Worm (Caenorhabditis elegans) whole organism, young adult: Measurements from ENCODE around the gene zhit-1.

ENCODE experiments used
- B0019.2 ChIP-seq: fragments of 200-800 bp; sonication (Bioruptor generic); conservative IDR thresholded peaks from 2 replicates; pipeline ENCODE4 v1.3.6; 2022; ENCODE audit warnings: missing genetic modification reagents, missing genetic modification characterization, missing compliant biosample characterization
- B0336.3 ChIP-seq: fragments of 200-800 bp; sonication (Bioruptor generic); IDR thresholded peaks from 2 replicates; pipeline ENCODE4 v1.3.6; 2022; ENCODE audit warnings: missing genetic modification characterization, missing compliant biosample characterization
- F33H1.4 ChIP-seq: fragments of 200-800 bp; sonication (Bioruptor generic); IDR thresholded peaks from 2 replicates; pipeline ENCODE4 v1.3.6; 2022; ENCODE audit warnings: missing genetic modification reagents, missing genetic modification characterization, missing compliant biosample characterization
- F52B5.7 ChIP-seq: sonication (generic microtip); optimal IDR thresholded peaks from 2 replicates; lab custom pipeline; 2016; ENCODE audit warnings: mild to moderate bottlenecking, missing genetic modification characterization, missing compliant biosample characterization
- F57C9.4 ChIP-seq: sonication (generic microtip); optimal IDR thresholded peaks from 2 replicates; lab custom pipeline; 2017; ENCODE audit warnings: mild to moderate bottlenecking, missing genetic modification characterization, missing compliant biosample characterization
- K12H6.12 ChIP-seq: fragments of 200-800 bp; sonication (Bioruptor generic); optimal IDR thresholded peaks from 2 replicates; lab custom pipeline; 2018; ENCODE audit warnings: mild to moderate bottlenecking, missing genetic modification characterization, missing compliant biosample characterization
- Y53F4B.3 ChIP-seq: fragments of 200-800 bp; sonication (Bioruptor generic); IDR thresholded peaks from 2 replicates; pipeline ENCODE4 v1.3.6; 2022; ENCODE audit warnings: missing genetic modification reagents, missing genetic modification characterization, missing compliant biosample characterization
- Y53G8AR.9 ChIP-seq: fragments of 200-800 bp; sonication (Bioruptor generic); conservative IDR thresholded peaks from 2 replicates; pipeline ENCODE4 v1.3.6; 2022; ENCODE audit warnings: missing genetic modification reagents, missing genetic modification characterization, missing compliant biosample characterization
- Y56A3A.18 ChIP-seq: fragments of 200-800 bp; sonication (Bioruptor generic); IDR thresholded peaks from 2 replicates; pipeline ENCODE4 v1.3.6; 2022; ENCODE audit warnings: missing genetic modification reagents, missing genetic modification characterization, missing compliant biosample characterization
- Y79H2A.3 ChIP-seq: fragments of 200-800 bp; sonication (Bioruptor generic); conservative IDR thresholded peaks from 2 replicates; pipeline ENCODE4 v1.3.6; 2022; ENCODE audit warnings: missing genetic modification reagents, missing genetic modification characterization, missing compliant biosample characterization
- ZK185.1 ChIP-seq: sonication (generic microtip); optimal IDR thresholded peaks from 2 replicates; lab custom pipeline; 2016; ENCODE audit warnings: mild to moderate bottlenecking, missing genetic modification characterization, missing compliant biosample characterization; ENCODE audit not compliant: poor library complexity, severe bottlenecking
- aptf-3 ChIP-seq: fragments of 200-800 bp; sonication (Bioruptor generic); IDR thresholded peaks from 2 replicates; pipeline ENCODE4 v1.3.6; 2022; ENCODE audit warnings: missing genetic modification characterization, missing compliant biosample characterization
- atf-7 ChIP-seq: sonication (generic microtip); optimal IDR thresholded peaks from 2 replicates; lab custom pipeline; 2017; ENCODE audit warnings: mild to moderate bottlenecking, missing genetic modification characterization, missing compliant biosample characterization
- attf-5 ChIP-seq: fragments of 200-800 bp; sonication (Bioruptor generic); optimal IDR thresholded peaks from 2 replicates; lab custom pipeline; 2018; ENCODE audit warnings: mild to moderate bottlenecking, missing genetic modification characterization, missing compliant biosample characterization
- bed-2 ChIP-seq: fragments of 200-800 bp; sonication (Bioruptor generic); IDR thresholded peaks from 2 replicates; pipeline ENCODE4 v1.3.6; 2022; ENCODE audit warnings: missing genetic modification reagents, missing genetic modification characterization, missing compliant biosample characterization
- cebp-1 ChIP-seq, 2 experiments: fragments of 200-800 bp in 1 of 2; sonication (Bioruptor generic) in 1 of 2; sonication (generic microtip) in 1 of 2; IDR thresholded peaks in 1 of 2; optimal IDR thresholded peaks in 1 of 2; 2 replicates each; pipeline versions ENCODE4 v1.3.6 to Lab custom; 2017 to 2022; ENCODE audit warnings: missing compliant biosample characterization in 2 of 2, missing genetic modification characterization in 2 of 2, mild to moderate bottlenecking in 1 of 2, missing genetic modification reagents in 1 of 2, moderate library complexity in 1 of 2
- ceh-100 ChIP-seq: fragments of 200-800 bp; sonication (Bioruptor generic); IDR thresholded peaks from 2 replicates; pipeline ENCODE4 v1.3.6; 2022; ENCODE audit warnings: missing genetic modification reagents, missing genetic modification characterization, missing compliant biosample characterization
- ceh-40 ChIP-seq: fragments of 200-800 bp; sonication (Bioruptor generic); IDR thresholded peaks from 2 replicates; pipeline ENCODE4 v1.3.6; 2022; ENCODE audit warnings: missing genetic modification characterization, missing compliant biosample characterization
- ceh-58 ChIP-seq: fragments of 200-800 bp; sonication (Bioruptor generic); IDR thresholded peaks from 2 replicates; pipeline ENCODE4 v1.3.6; 2022; ENCODE audit warnings: missing genetic modification characterization, missing compliant biosample characterization
- dox-1 ChIP-seq: fragments of 200-800 bp; sonication (Bioruptor generic); IDR thresholded peaks from 2 replicates; pipeline ENCODE4 v1.3.6; 2022; ENCODE audit warnings: missing genetic modification reagents, missing genetic modification characterization, missing compliant biosample characterization
- ekl-4 ChIP-seq: fragments of 200-800 bp; sonication (Bioruptor generic); IDR thresholded peaks from 2 replicates; pipeline ENCODE4 v1.3.6; 2022; ENCODE audit warnings: missing genetic modification reagents, missing genetic modification characterization, missing compliant biosample characterization
- ets-4 ChIP-seq: fragments of 200-800 bp; sonication (Bioruptor generic); optimal IDR thresholded peaks from 2 replicates; lab custom pipeline; 2018; ENCODE audit warnings: mild to moderate bottlenecking, missing genetic modification characterization, missing compliant biosample characterization
- fkh-3 ChIP-seq: sonication (generic microtip); optimal IDR thresholded peaks from 2 replicates; lab custom pipeline; 2016; ENCODE audit warnings: mild to moderate bottlenecking, missing genetic modification characterization, missing compliant biosample characterization
- let-607 ChIP-seq, 2 experiments: fragments of 200-800 bp in 1 of 2; sonication (Bioruptor generic) in 1 of 2; sonication (generic microtip) in 1 of 2; optimal IDR thresholded peaks; 2 replicates each; lab custom pipeline; 2016 to 2018; ENCODE audit warnings: mild to moderate bottlenecking in 2 of 2, missing compliant biosample characterization in 2 of 2, missing genetic modification characterization in 2 of 2, moderate library complexity in 2 of 2, missing genotype in 1 of 2
- lin-26 ChIP-seq: fragments of 200-800 bp; sonication (Bioruptor generic); IDR thresholded peaks from 2 replicates; pipeline ENCODE4 v1.3.6; 2022; ENCODE audit warnings: missing genetic modification reagents, missing genetic modification characterization, missing compliant biosample characterization
- lin-35 ChIP-seq, 3 experiments: fragments of 150-350 bp in 2 of 3; sonication (generic microtip) in 1 of 3; optimal IDR thresholded peaks; 2 replicates each; lab custom pipeline; 2014 to 2018; ENCODE audit warnings: missing biosample characterization in 3 of 3, missing genetic modification characterization in 3 of 3, missing genetic modification reagents in 3 of 3
- lin-54 ChIP-seq: fragments of 200-800 bp; sonication (Bioruptor generic); optimal IDR thresholded peaks from 2 replicates; lab custom pipeline; 2018; ENCODE audit warnings: mild to moderate bottlenecking, missing genetic modification characterization, missing compliant biosample characterization
- mxl-1 ChIP-seq: sonication (generic microtip); optimal IDR thresholded peaks from 2 replicates; lab custom pipeline; 2016; ENCODE audit warnings: missing genetic modification characterization, missing compliant biosample characterization
- nhr-120 ChIP-seq: fragments of 200-800 bp; sonication (Bioruptor generic); IDR thresholded peaks from 2 replicates; pipeline ENCODE4 v1.3.6; 2022; ENCODE audit warnings: missing genetic modification characterization, missing compliant biosample characterization
- nhr-80 ChIP-seq: sonication (generic microtip); optimal IDR thresholded peaks from 2 replicates; lab custom pipeline; 2016; ENCODE audit warnings: missing genetic modification characterization, missing compliant biosample characterization
- nhr-90 ChIP-seq: sonication (generic microtip); optimal IDR thresholded peaks from 2 replicates; lab custom pipeline; 2016; ENCODE audit warnings: missing genotype, mild to moderate bottlenecking, missing genetic modification characterization, missing compliant biosample characterization
- pbrm-1 ChIP-seq: fragments of 200-800 bp; sonication (Bioruptor generic); IDR thresholded peaks from 2 replicates; pipeline ENCODE4 v1.3.6; 2022; ENCODE audit warnings: missing genetic modification reagents, missing genetic modification characterization, missing compliant biosample characterization
- pha-4 ChIP-seq: fragments of 150-350 bp; sonication (generic microtip); optimal IDR thresholded peaks from 2 replicates; lab custom pipeline; 2014; ENCODE audit warnings: missing biosample characterization, missing genetic modification reagents, missing genetic modification characterization
- repo-1 ChIP-seq: sonication (generic microtip); optimal IDR thresholded peaks from 2 replicates; lab custom pipeline; 2017; ENCODE audit warnings: mild to moderate bottlenecking, missing genetic modification characterization, missing compliant biosample characterization
- sea-2 ChIP-seq: fragments of 200-800 bp; sonication (Bioruptor generic); IDR thresholded peaks from 2 replicates; pipeline ENCODE4 v1.3.6; 2022; ENCODE audit warnings: missing genetic modification characterization, missing compliant biosample characterization
- tbx-9 ChIP-seq: sonication (generic microtip); optimal IDR thresholded peaks from 2 replicates; lab custom pipeline; 2016; ENCODE audit warnings: borderline replicate concordance, missing genetic modification characterization, inconsistent platforms, missing compliant biosample characterization
- unc-130 ChIP-seq: sonication (generic microtip); optimal IDR thresholded peaks from 2 replicates; lab custom pipeline; 2016; ENCODE audit warnings: missing genetic modification reagents, missing genetic modification characterization, missing compliant biosample characterization
- zfh-2 ChIP-seq: fragments of 200-800 bp; sonication (Bioruptor generic); conservative IDR thresholded peaks from 2 replicates; pipeline ENCODE4 v1.3.6; 2022; ENCODE audit warnings: missing genetic modification reagents, missing genetic modification characterization, missing compliant biosample characterization
- zim-3 ChIP-seq: sonication (generic microtip); optimal IDR thresholded peaks from 2 replicates; lab custom pipeline; 2017; ENCODE audit warnings: mild to moderate bottlenecking, missing genetic modification characterization, moderate library complexity, missing compliant biosample characterization
- ztf-22 ChIP-seq: fragments of 200-800 bp; sonication (Bioruptor generic); optimal IDR thresholded peaks from 2 replicates; lab custom pipeline; 2018; ENCODE audit warnings: mild to moderate bottlenecking, missing genetic modification characterization, moderate library complexity, missing compliant biosample characterization
- ztf-26 ChIP-seq: sonication (generic microtip); optimal IDR thresholded peaks from 2 replicates; lab custom pipeline; 2017; ENCODE audit warnings: missing genetic modification characterization, missing compliant biosample characterization
- ztf-28 ChIP-seq: fragments of 200-800 bp; sonication (Bioruptor generic); IDR thresholded peaks from 2 replicates; pipeline ENCODE4 v1.3.6; 2022; ENCODE audit warnings: missing genetic modification reagents, missing genetic modification characterization, missing compliant biosample characterization
- ztf-3 ChIP-seq: fragments of 200-800 bp; sonication (Bioruptor generic); optimal IDR thresholded peaks from 2 replicates; lab custom pipeline; 2018; ENCODE audit warnings: mild to moderate bottlenecking, missing genetic modification characterization, missing compliant biosample characterization

zhit-1 gene

DNA sequence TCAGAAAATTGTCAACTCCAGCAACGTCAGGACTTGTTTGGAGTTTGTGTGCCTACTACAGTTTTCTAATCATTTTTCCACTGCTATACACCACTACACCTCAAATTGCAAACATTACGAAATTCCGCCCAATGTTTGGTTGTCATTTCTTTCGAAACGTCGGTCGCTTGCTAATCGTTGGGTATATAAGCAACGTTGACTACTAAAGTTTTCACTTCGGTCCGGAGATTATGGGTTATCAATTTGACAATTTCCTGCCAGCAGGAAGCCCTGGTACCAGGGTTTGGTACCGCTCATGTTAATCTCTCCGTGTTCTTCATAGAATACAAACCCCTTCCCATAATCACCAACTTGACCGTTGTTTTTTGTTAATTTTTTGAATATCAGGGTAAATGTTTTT is 20.3 kb downstream of the zhit-1 start (continued):
- TF ChIP-seq fkh-3 (tag; lab: Kevin White, UChicago) (no peak), ceh-40 (no peak), ceh-58 (GFP tag; lab: Robert Waterston, UW) (no peak), lin-54 (GFP tag; lab: Kevin White, UChicago) (peak; percentile 6), repo-1 (tag; lab: Kevin White, UChicago) (peak; percentile 63), Y53G8AR.9 (GFP tag; lab: Robert Waterston, UW) (no peak), Y79H2A.3 (GFP tag; lab: Robert Waterston, UW) (no peak), pha-4 (peak; percentile 83), dox-1 (GFP tag; lab: Robert Waterston, UW) (no peak)

DNA sequence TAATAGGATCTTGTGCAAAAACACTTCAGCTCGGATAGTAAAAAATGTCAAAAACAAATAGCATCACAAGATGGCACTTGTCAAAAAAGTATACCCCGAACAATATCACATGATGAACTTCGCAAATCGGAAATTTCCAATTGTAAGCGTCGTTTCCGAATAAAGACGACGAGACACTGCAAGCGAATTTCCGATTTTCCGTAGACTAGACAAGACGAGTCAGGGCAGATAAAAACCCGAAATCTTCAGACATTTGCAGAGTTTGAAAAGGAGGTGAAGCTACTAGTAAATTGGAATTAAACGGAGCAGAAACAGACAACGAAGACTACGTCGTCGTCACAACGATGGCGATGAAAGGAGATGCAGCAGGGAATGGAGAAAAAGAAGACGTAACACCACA is 24.7 kb downstream of the zhit-1 start:
- TF ChIP-seq Y56A3A.18 (GFP tag; lab: Robert Waterston, UW): no peak
- no peak for TF ChIP-seq ekl-4 (GFP tag; lab: Robert Waterston, UW)
- TF ChIP-seq sea-2 (GFP tag; lab: Robert Waterston, UW): no peak
- TF ChIP-seq F57C9.4 (tag; lab: Kevin White, UChicago): no peak
- no peak for TF ChIP-seq cebp-1 (GFP tag; IDR thresholded peaks at IDR 0.05; lab: Robert Waterston, UW)
- no peak for TF ChIP-seq cebp-1 (tag; optimal IDR thresholded peaks at IDR 0.05; lab: Kevin White, UChicago)
- no peak for TF ChIP-seq F52B5.7 (tag; lab: Kevin White, UChicago)

DNA sequence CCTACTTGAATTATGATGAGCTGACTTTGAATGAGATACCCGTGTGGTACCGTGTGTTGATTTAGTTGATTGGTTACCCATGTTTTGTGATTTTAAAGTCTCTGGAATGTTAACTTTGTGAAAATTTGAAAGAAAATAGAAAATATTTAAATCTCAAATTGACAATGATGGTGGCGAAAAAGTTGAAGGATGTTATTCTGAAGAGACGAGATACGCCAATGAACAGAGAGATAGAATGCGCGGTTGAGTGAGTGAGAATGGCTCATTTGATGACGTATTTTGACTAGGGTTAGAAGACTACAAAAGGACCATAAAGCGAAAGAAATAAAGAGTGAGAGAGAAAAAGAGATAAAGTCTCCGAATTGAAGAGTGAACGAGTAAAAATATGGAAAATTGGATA is 25.9 kb downstream of the zhit-1 start, which contains the start of gene glb-6:
glb-6 (minus strand) TSS at position 101 of the 400 bp plus-strand sequence.
- TF ChIP-seq zim-3 (tag; lab: Kevin White, UChicago) (no peak), Y53F4B.3 (GFP tag; lab: Robert Waterston, UW) (no peak), ztf-26 (no peak), B0019.2 (no peak), bed-2 (GFP tag; lab: Robert Waterston, UW) (no peak), ztf-3 (no peak), ztf-28 (GFP tag; lab: Robert Waterston, UW) (no peak), F33H1.4 (GFP tag; lab: Robert Waterston, UW) (no peak), Y53G8AR.9 (GFP tag; lab: Robert Waterston, UW) (no peak)

- TF ChIP-seq mxl-1 (tag; lab: Kevin White, UChicago) (no peak), tbx-9 (no peak), nhr-90 (no peak), K12H6.12 (tag; lab: Kevin White, UChicago) (no peak), lin-26 (no peak), zfh-2 (GFP tag; lab: Robert Waterston, UW) (no peak)
- TF ChIP-seq, all 124 proteins: peak for 0
Measured at ce11 chrV:5567119-5567518, 29.2 kb downstream of the zhit-1 start, which contains the start of gene C18C4.7. Gene C18C4.7 (minus strand): TSS chrV:5567219.

DNA sequence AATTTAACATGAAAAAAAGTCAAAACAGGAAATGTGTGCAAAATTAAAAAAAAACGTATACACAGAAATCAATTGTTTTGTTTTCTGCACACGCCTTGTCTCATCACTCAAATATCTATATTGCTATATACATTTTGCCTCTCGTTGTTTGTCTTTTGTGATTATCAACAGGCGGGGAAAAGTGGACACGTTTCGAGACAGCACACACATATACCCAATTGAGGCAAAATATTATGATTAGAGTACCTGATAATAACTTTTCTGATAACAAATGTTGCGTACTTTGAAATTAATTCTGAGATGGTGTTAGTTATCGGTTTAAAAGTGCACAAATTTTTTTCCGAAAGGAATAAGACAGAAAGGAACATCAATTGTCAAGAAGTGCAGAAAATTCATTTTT is 36.5 kb downstream of the zhit-1 start:
- TF ChIP-seq ceh-100 (GFP tag; lab: Robert Waterston, UW) (no peak), atf-7 (tag; lab: Kevin White, UChicago) (no peak), ets-4 (GFP tag; lab: Kevin White, UChicago) (peak; percentile 80), ztf-22 (GFP tag; lab: Kevin White, UChicago) (peak; percentile 2), let-607 (tag; optimal IDR thresholded peaks at IDR 0.05; lab: Kevin White, UChicago) (peak; percentile 27 to 44), unc-130 (GFP tag; lab: Kevin White, UChicago) (no peak), attf-5 (GFP tag; lab: Kevin White, UChicago) (no peak), B0336.3 (GFP tag; lab: Robert Waterston, UW) (no peak), aptf-3 (GFP tag; lab: Robert Waterston, UW) (no peak), pha-4 (peak; percentile 14), ZK185.1 (no peak), nhr-120 (GFP tag; lab: Robert Waterston, UW) (no peak), nhr-80 (tag; lab: Kevin White, UChicago) (peak; percentile 95), Y56A3A.18 (GFP tag; lab: Robert Waterston, UW) (no peak), lin-35 (GFP tag; optimal IDR thresholded peaks at IDR 0.05; lab: Kevin White, UChicago) (no peak), pbrm-1 (GFP tag; lab: Robert Waterston, UW) (no peak)
